Worm (Caenorhabditis elegans): ENCODE data around the gene skn-1.

ce11 chrIV:5632536-5632935 lies 27.6 kb downstream of the skn-1 start:
- no peak for TF ChIP-seq daf-12 (tag; optimal IDR thresholded peaks at IDR 0.05)
- no peak for TF ChIP-seq lin-38 (GFP tag; IDR thresholded peaks at IDR 0.05)
- TF ChIP-seq skn-1 (tag; optimal IDR thresholded peaks at IDR 0.05) = no peak
- TF ChIP-seq nhr-10 (tag; optimal IDR thresholded peaks at IDR 0.05) = no peak
- TF ChIP-seq lin-13 (GFP tag; optimal IDR thresholded peaks at IDR 0.05) = no peak
- TF ChIP-seq lsy-2 (tag; optimal IDR thresholded peaks at IDR 0.05) = no peak
- no peak for TF ChIP-seq ama-1 (optimal IDR thresholded peaks at IDR 0.05)
- TF ChIP-seq ztf-11 (tag; optimal IDR thresholded peaks at IDR 0.05) = no peak
